Worm (Caenorhabditis elegans) whole organism, young adult: ENCODE measurements around the gene T25E12.6.

Experiments used
- Y53G8AR.9 ChIP-seq: fragments of 200-800 bp; sonication (Bioruptor generic); conservative IDR thresholded peaks from 2 replicates; pipeline ENCODE4 v1.3.6; 2022; ENCODE audit warnings: missing genetic modification reagents, missing genetic modification characterization, missing compliant biosample characterization
- Y79H2A.3 ChIP-seq: fragments of 200-800 bp; sonication (Bioruptor generic); conservative IDR thresholded peaks from 2 replicates; pipeline ENCODE4 v1.3.6; 2022; ENCODE audit warnings: missing genetic modification reagents, missing genetic modification characterization, missing compliant biosample characterization
- ama-1 ChIP-seq, 3 experiments: fragments of 150-350 bp in 1 of 3; sonication (generic microtip) in 2 of 3; optimal IDR thresholded peaks; 2 replicates each; lab custom pipeline; 2014 to 2018; ENCODE audit warnings: missing biosample characterization in 2 of 3, missing genetic modification characterization in 2 of 3, missing genetic modification reagents in 2 of 3
- athp-1 ChIP-seq: sonication (generic microtip); optimal IDR thresholded peaks from 2 replicates; lab custom pipeline; 2017; ENCODE audit warnings: mild to moderate bottlenecking, missing genetic modification characterization, missing compliant biosample characterization
- chd-7 ChIP-seq: sonication (generic microtip); optimal IDR thresholded peaks from 2 replicates; lab custom pipeline; 2016; ENCODE audit warnings: mild to moderate bottlenecking, missing genetic modification characterization, moderate library complexity, missing compliant biosample characterization
- egl-18 ChIP-seq: fragments of 200-800 bp; sonication (Bioruptor generic); IDR thresholded peaks from 2 replicates; pipeline ENCODE4 v1.3.6; 2022; ENCODE audit warnings: missing genetic modification reagents, missing genetic modification characterization, missing compliant biosample characterization
- madf-3 ChIP-seq: fragments of 200-800 bp; sonication (Bioruptor generic); IDR thresholded peaks from 2 replicates; pipeline ENCODE4 v1.3.6; 2022; ENCODE audit warnings: missing genetic modification reagents, missing genetic modification characterization, missing compliant biosample characterization
- nhr-120 ChIP-seq: fragments of 200-800 bp; sonication (Bioruptor generic); IDR thresholded peaks from 2 replicates; pipeline ENCODE4 v1.3.6; 2022; ENCODE audit warnings: missing genetic modification characterization, missing compliant biosample characterization
- rcor-1 ChIP-seq: fragments of 200-800 bp; sonication (Bioruptor generic); IDR thresholded peaks from 2 replicates; pipeline ENCODE4 v1.3.6; 2022; ENCODE audit warnings: missing genetic modification reagents, missing genetic modification characterization, missing compliant biosample characterization
- repo-1 ChIP-seq: sonication (generic microtip); optimal IDR thresholded peaks from 2 replicates; lab custom pipeline; 2017; ENCODE audit warnings: mild to moderate bottlenecking, missing genetic modification characterization, missing compliant biosample characterization
- snpc-4 ChIP-seq, 5 experiments: fragments of 150-350 bp in 1 of 5; sonication (generic microtip) in 4 of 5; optimal IDR thresholded peaks; 2 replicates each; lab custom pipeline; 2014 to 2018; ENCODE audit warnings: missing genetic modification characterization in 5 of 5, missing biosample characterization in 3 of 5, antibody characterized with exemption in 2 of 5, mild to moderate bottlenecking in 2 of 5, missing compliant biosample characterization in 2 of 5, missing genotype in 2 of 5, moderate library complexity in 2 of 5, missing genetic modification reagents in 1 of 5
- unc-62 ChIP-seq: fragments of 150-350 bp; optimal IDR thresholded peaks from 2 replicates; lab custom pipeline; 2014; ENCODE audit warnings: missing biosample characterization, missing genetic modification reagents, missing genetic modification characterization

- TF ChIP-seq chd-7 (tag; lab: Kevin White, UChicago) (no peak), Y79H2A.3 (GFP tag; lab: Robert Waterston, UW) (no peak), repo-1 (tag; lab: Kevin White, UChicago) (no peak), Y53G8AR.9 (GFP tag; lab: Robert Waterston, UW) (no peak), athp-1 (tag; lab: Kevin White, UChicago) (no peak), rcor-1 (GFP tag; lab: Robert Waterston, UW) (no peak), egl-18 (no peak), madf-3 (GFP tag; lab: Robert Waterston, UW) (no peak), snpc-4 (GFP tag; optimal IDR thresholded peaks at IDR 0.05; lab: Kevin White, UChicago) (no peak), snpc-4 (tag; optimal IDR thresholded peaks at IDR 0.05; lab: Kevin White, UChicago) (no peak), ama-1 (optimal IDR thresholded peaks at IDR 0.05; lab: Kevin White, UChicago) (no peak), ama-1 (GFP tag; optimal IDR thresholded peaks at IDR 0.05; lab: Kevin White, UChicago) (no peak), nhr-120 (no peak), unc-62 (GFP tag; lab: Kevin White, UChicago) (no peak)
These were observed 32.2 kb downstream of the T25E12.6 start for ce11 chrV:16774428-16774827.
